Fruit fly (Drosophila melanogaster) Kc167 (cell line): ENCODE measurements around the gene Timp.

Source experiments
- Myc ChIP-seq: fragments of >200 bp; optimal IDR thresholded peaks from 2 replicates; lab custom pipeline; 2017; ENCODE audit warnings: missing external identifiers
- Sin3A ChIP-seq: fragments of >200 bp; optimal IDR thresholded peaks from 2 replicates; lab custom pipeline; 2018; ENCODE audit warnings: missing external identifiers
- h ChIP-seq: fragments of >200 bp; optimal IDR thresholded peaks from 3 replicates; lab custom pipeline; 2018; ENCODE audit warnings: missing external identifiers
- insv ChIP-seq: fragments of >200 bp; optimal IDR thresholded peaks from 3 replicates; lab custom pipeline; 2018; ENCODE audit warnings: missing external identifiers
- psq ChIP-seq: fragments of >200 bp; optimal IDR thresholded peaks from 2 replicates; lab custom pipeline; 2017; ENCODE audit warnings: missing external identifiers
- ttk ChIP-seq: sonication (Bioruptor generic); optimal IDR thresholded peaks from 2 replicates; lab custom pipeline; 2017; ENCODE audit warnings: missing external identifiers

DNA sequence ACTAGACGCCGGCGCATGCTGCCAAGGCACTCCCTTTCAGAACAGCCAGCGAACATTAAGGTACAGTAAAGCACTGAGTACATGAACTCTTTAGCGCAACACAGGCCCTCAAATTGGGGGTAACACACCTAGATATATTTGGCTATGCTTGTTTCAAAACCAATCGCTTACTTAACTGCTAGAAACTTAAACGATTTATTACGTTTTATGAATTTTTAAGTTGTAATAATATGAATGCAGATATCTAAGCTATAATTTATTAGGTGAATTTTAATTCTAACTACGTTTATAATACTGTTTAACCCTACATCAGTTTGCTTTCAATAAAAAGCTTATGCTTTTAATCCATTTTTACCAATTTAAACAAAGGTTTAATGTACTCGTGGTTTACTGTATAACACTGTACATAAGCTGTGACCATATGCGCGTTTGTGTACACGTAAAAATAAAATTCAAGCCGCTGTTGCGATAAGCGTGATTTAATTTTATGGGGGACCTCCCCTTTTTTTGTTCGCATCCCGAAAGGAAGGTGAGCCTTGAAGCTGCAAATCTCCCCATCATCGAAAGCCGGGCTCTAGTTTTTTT is 35.8 kb downstream of the Timp start:
- TF ChIP-seq psq (lab: Kevin White, UChicago) (no peak), h (lab: Kevin White, UChicago) (no peak), Myc (lab: Kevin White, UChicago) (no peak), insv (lab: Kevin White, UChicago) (no peak), Sin3A (no peak), ttk (no peak)
